Fruit fly (Drosophila melanogaster): ENCODE measurements around the gene CG17129.

Gene CG17129

dm6 chr3L:721026-721425, 40.9 kb upstream of the CG17129 start (continued):
- TF ChIP-seq CG12659 (GFP tag; optimal IDR thresholded peaks at IDR 0.05) (no peak), slou (GFP tag; optimal IDR thresholded peaks at IDR 0.05) (no peak), Mad (GFP tag; optimal IDR thresholded peaks at IDR 0.05) (no peak), pros (GFP tag; optimal IDR thresholded peaks at IDR 0.05) (no peak), nerfin-1 (tag; optimal IDR thresholded peaks at IDR 0.05) (no peak), CG31388 (GFP tag; optimal IDR thresholded peaks at IDR 0.05) (no peak), Xbp1 (GFP tag; optimal IDR thresholded peaks at IDR 0.05) (no peak), CG2202 (tag; optimal IDR thresholded peaks at IDR 0.05) (no peak), ssp (GFP tag; IDR thresholded peaks at IDR 0.05) (peak; percentile 18; the same call in 1 of the 2 replicates), Dad (GFP tag; optimal IDR thresholded peaks at IDR 0.05) (peak; percentile 37), hb (GFP tag; IDR thresholded peaks at IDR 0.05; ENCODE audit: partially characterized antibody) (no peak), crol (GFP tag; IDR thresholded peaks at IDR 0.05) (no peak), ems (GFP tag; optimal IDR thresholded peaks at IDR 0.05) (peak; percentile 41), peb (GFP tag; IDR thresholded peaks at IDR 0.05) (no peak), nau (GFP tag; optimal IDR thresholded peaks at IDR 0.05) (no peak), Dbx (GFP tag; IDR thresholded peaks at IDR 0.05) (no peak), her (GFP tag; optimal IDR thresholded peaks at IDR 0.05) (no peak), Oli (tag; optimal IDR thresholded peaks at IDR 0.05) (no peak), CoRest (tag; optimal IDR thresholded peaks at IDR 0.05) (peak; percentile 6), ATbp (GFP tag; optimal IDR thresholded peaks at IDR 0.05) (peak; percentile 46), CG8281 (tag; optimal IDR thresholded peaks at IDR 0.05) (no peak), CG6854 (GFP tag; optimal IDR thresholded peaks at IDR 0.05) (no peak), CG8359 (GFP tag; optimal IDR thresholded peaks at IDR 0.05; ENCODE audit: borderline replicate concordance) (no peak), phol (tag; optimal IDR thresholded peaks at IDR 0.05) (peak; percentile 16), toy (GFP tag; IDR thresholded peaks at IDR 0.05) (no peak), CG7556 (GFP tag; optimal IDR thresholded peaks at IDR 0.05) (peak; percentile 51), fu2 (GFP tag; optimal IDR thresholded peaks at IDR 0.05) (no peak), CG10543 (GFP tag; optimal IDR thresholded peaks at IDR 0.05) (no peak), BtbVII (GFP tag; optimal IDR thresholded peaks at IDR 0.05) (no peak), CG6765 (GFP tag; optimal IDR thresholded peaks at IDR 0.05) (no peak), CG8290 (GFP tag; optimal IDR thresholded peaks at IDR 0.05) (peak; percentile 6), CG8290 (tag; optimal IDR thresholded peaks at IDR 0.05) (no peak), Spps (tag; optimal IDR thresholded peaks at IDR 0.05) (peak; percentile 19), Atf6 (GFP tag; IDR thresholded peaks at IDR 0.05) (no peak), CG1602 (GFP tag; optimal IDR thresholded peaks at IDR 0.05) (no peak), CG10267 (tag; optimal IDR thresholded peaks at IDR 0.05) (peak; percentile 38), CG11093 (GFP tag; IDR thresholded peaks at IDR 0.05) (peak; percentile 32; the same call in 1 of the 3 replicates), Deaf1 (tag; optimal IDR thresholded peaks at IDR 0.05) (no peak), CG13894 (tag; optimal IDR thresholded peaks at IDR 0.05) (no peak), ara (GFP tag; IDR thresholded peaks at IDR 0.05) (peak; percentile 46), hkb (optimal IDR thresholded peaks at IDR 0.05) (no peak), hkb (GFP tag; IDR thresholded peaks at IDR 0.05) (0 out of 2 replicates have a peak, but pooled peaks have one; percentile 30), Rx (GFP tag; IDR thresholded peaks at IDR 0.05) (no peak; the same call in 1 of the 2 replicates), CG10462 (GFP tag; optimal IDR thresholded peaks at IDR 0.05) (no peak), B-H1 (GFP tag; IDR thresholded peaks at IDR 0.05) (no peak), CG2678 (tag; optimal IDR thresholded peaks at IDR 0.05) (peak; percentile 26), kah (GFP tag; optimal IDR thresholded peaks at IDR 0.05) (peak; percentile 54), CG5953 (GFP tag; IDR thresholded peaks at IDR 0.05) (no peak), ro (GFP tag; IDR thresholded peaks at IDR 0.05) (no peak), Dref (GFP tag; IDR thresholded peaks at IDR 0.05) (no peak), CHES-1-like (GFP tag; optimal IDR thresholded peaks at IDR 0.05) (no peak), CG4282 (GFP tag; optimal IDR thresholded peaks at IDR 0.05) (no peak)
